Worm (Caenorhabditis elegans) whole organism, mixed stage, embryonic: ENCODE results near the gene abcx-1.

Experiments
- ceh-39 ChIP-seq: fragments of 150-350 bp; optimal IDR thresholded peaks from 2 replicates; lab custom pipeline; 2014; ENCODE audit warnings: missing biosample characterization, missing genetic modification characterization
- ces-1 ChIP-seq: fragments of 150-350 bp; optimal IDR thresholded peaks from 2 replicates; lab custom pipeline; 2014; ENCODE audit warnings: missing biosample characterization, missing genetic modification reagents, missing genetic modification characterization
- cnd-1 ChIP-seq: fragments of 200-800 bp; sonication (Bioruptor generic); optimal IDR thresholded peaks from 2 replicates; lab custom pipeline; 2018; ENCODE audit warnings: mild to moderate bottlenecking, missing genetic modification characterization, missing compliant biosample characterization
- lsy-2 ChIP-seq: fragments of 150-350 bp; optimal IDR thresholded peaks from 2 replicates; lab custom pipeline; 2014; ENCODE audit warnings: missing biosample characterization, missing genetic modification characterization
- mab-5 ChIP-seq: fragments of 150-350 bp; optimal IDR thresholded peaks from 2 replicates; lab custom pipeline; 2014; ENCODE audit warnings: missing biosample characterization, missing genetic modification characterization
- mep-1 ChIP-seq: fragments of 150-350 bp; optimal IDR thresholded peaks from 2 replicates; lab custom pipeline; 2017; ENCODE audit warnings: missing biosample characterization, missing genetic modification reagents, missing genetic modification characterization, inconsistent platforms
- nhr-12 ChIP-seq: fragments of 150-350 bp; optimal IDR thresholded peaks from 2 replicates; lab custom pipeline; 2014; ENCODE audit warnings: missing biosample characterization, missing genetic modification characterization
- nhr-237 ChIP-seq: fragments of 150-350 bp; optimal IDR thresholded peaks from 2 replicates; lab custom pipeline; 2014; ENCODE audit warnings: missing biosample characterization, missing genetic modification characterization
- pha-4 ChIP-seq: fragments of 150-350 bp; optimal IDR thresholded peaks from 2 replicates; lab custom pipeline; 2018; ENCODE audit warnings: missing biosample characterization, missing genetic modification reagents, missing genetic modification characterization
- snpc-4 ChIP-seq: fragments of 150-350 bp; optimal IDR thresholded peaks from 2 replicates; lab custom pipeline; 2014; ENCODE audit warnings: missing biosample characterization, missing genetic modification characterization
- unc-39 ChIP-seq: fragments of 150-350 bp; optimal IDR thresholded peaks from 2 replicates; lab custom pipeline; 2014; ENCODE audit warnings: missing biosample characterization, missing genetic modification characterization
- ztf-11 ChIP-seq: fragments of 150-350 bp; optimal IDR thresholded peaks from 2 replicates; lab custom pipeline; 2014; ENCODE audit warnings: missing biosample characterization, missing genetic modification characterization

ce11 chrII:6568707-6569106 is 36.7 kb downstream of the abcx-1 start, which contains the start of gene sra-27:
- no peak for TF ChIP-seq mab-5
- TF ChIP-seq ces-1 (GFP tag; lab: Kevin White, UChicago): no peak
- no peak for TF ChIP-seq pha-4 (tag; lab: Kevin White, UChicago)
- TF ChIP-seq mep-1 (tag; lab: Kevin White, UChicago): no peak
- TF ChIP-seq nhr-12 (tag; lab: Kevin White, UChicago): no peak
- no peak for TF ChIP-seq cnd-1 (tag; lab: Kevin White, UChicago)
- TF ChIP-seq ceh-39 (tag; lab: Kevin White, UChicago): no peak
- no peak for TF ChIP-seq ztf-11 (tag; lab: Kevin White, UChicago)
- no peak for TF ChIP-seq snpc-4 (tag; lab: Kevin White, UChicago)
- TF ChIP-seq nhr-237 (tag; lab: Kevin White, UChicago): no peak
- TF ChIP-seq unc-39 (tag; lab: Kevin White, UChicago): no peak
- TF ChIP-seq lsy-2: no peak
